Fruit fly (Drosophila melanogaster): Measurements from ENCODE around the gene mRpS30.

The mRpS30 gene

DNA sequence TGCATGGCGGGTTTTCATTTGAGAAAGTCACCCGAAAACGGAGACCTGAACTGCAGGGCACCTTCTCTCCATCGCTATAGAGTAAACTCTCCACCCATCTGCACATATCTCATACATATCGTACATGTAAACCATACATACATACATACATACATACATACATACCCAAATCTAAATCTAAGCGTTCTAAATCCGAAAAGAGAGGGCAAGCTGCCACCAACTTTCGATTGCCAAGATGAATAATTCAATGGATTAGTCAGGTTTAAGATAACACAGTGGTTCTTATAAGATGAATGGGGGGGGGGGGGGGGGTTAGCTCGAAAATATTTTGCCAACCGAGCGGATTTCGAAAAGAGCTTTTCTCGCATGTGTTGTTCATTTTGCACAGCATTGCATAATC lies 28.6 kb downstream of the mRpS30 start:
- TF ChIP-seq psq (optimal IDR thresholded peaks at IDR 0.05) (no peak), EcR (GFP tag; optimal IDR thresholded peaks at IDR 0.05) (no peak), pan (optimal IDR thresholded peaks at IDR 0.05) (no peak), CG8478 (optimal IDR thresholded peaks at IDR 0.05) (no peak), usp (GFP tag; optimal IDR thresholded peaks at IDR 0.05) (no peak), Dll (optimal IDR thresholded peaks at IDR 0.05) (no peak)

DNA sequence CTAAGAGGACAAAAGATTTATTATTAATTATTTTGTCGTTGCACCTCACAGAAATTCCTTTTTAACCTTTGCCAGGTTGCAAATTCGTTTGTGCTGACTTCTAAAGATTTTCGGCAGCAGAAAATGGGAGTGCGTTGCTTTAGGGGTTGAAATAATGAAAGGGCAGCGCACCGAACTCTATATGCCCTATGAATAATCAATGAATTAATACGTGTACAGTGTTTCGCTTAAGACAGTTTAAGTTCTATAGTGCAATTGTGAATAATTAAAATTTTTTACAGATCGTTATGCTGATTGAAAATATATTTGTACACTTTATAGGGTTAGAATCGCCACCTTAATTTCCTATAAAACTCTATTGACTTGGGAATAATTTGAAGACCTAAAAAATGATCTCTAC lies 30.3 kb downstream of the mRpS30 start:
- TF ChIP-seq usp (GFP tag; optimal IDR thresholded peaks at IDR 0.05): no peak
- TF ChIP-seq Dll (optimal IDR thresholded peaks at IDR 0.05): no peak
- no peak for TF ChIP-seq EcR (GFP tag; optimal IDR thresholded peaks at IDR 0.05)
- TF ChIP-seq psq (optimal IDR thresholded peaks at IDR 0.05): no peak
- no peak for TF ChIP-seq CG8478 (optimal IDR thresholded peaks at IDR 0.05)
- TF ChIP-seq pan (optimal IDR thresholded peaks at IDR 0.05): no peak

DNA sequence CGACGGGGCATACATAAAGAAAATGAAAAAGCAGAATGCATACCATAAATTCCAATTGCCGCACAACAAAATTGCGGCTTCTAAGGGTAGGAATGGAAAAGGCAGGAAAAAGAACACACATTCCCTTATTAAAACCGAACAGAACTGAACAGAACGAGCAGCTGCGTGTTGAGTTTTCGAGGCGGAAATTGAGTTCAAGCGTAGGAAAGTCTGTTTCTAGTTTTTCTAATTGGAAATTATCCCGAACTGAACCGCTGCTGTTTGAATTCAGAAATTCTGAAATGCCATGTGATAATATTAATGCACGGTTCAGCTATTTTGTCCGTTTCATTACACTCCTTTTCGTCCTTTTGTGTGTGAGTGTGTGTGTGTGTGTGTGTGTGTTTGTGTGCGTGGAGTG lies 31.1 kb downstream of the mRpS30 start:
- TF ChIP-seq EcR (GFP tag; optimal IDR thresholded peaks at IDR 0.05) (no peak), CG8478 (optimal IDR thresholded peaks at IDR 0.05) (no peak), psq (optimal IDR thresholded peaks at IDR 0.05) (no peak), Dll (optimal IDR thresholded peaks at IDR 0.05) (no peak), usp (GFP tag; optimal IDR thresholded peaks at IDR 0.05) (no peak)

DNA sequence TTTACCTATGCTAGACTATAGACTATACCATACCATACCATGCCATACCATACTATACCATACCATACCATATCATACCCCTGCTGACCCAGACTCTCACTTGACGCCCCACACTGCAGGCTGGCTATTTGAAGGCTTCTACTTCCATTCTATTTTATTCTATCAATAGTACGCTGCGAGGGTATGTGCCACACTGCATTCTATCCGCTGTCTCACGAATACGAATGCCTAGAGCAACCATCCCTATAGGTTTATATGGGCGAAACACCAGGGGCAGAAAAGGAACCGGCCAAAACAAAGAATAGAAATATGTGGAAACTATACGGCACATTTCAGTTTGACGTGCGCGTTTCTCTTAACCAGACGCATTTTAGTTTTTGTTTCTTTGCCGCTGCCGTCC lies 32.0 kb downstream of the mRpS30 start:
- TF ChIP-seq pan (optimal IDR thresholded peaks at IDR 0.05) (no peak), CG8478 (optimal IDR thresholded peaks at IDR 0.05) (no peak), psq (optimal IDR thresholded peaks at IDR 0.05) (no peak), usp (GFP tag; optimal IDR thresholded peaks at IDR 0.05) (no peak), Dll (optimal IDR thresholded peaks at IDR 0.05) (no peak), EcR (GFP tag; optimal IDR thresholded peaks at IDR 0.05) (no peak)

DNA sequence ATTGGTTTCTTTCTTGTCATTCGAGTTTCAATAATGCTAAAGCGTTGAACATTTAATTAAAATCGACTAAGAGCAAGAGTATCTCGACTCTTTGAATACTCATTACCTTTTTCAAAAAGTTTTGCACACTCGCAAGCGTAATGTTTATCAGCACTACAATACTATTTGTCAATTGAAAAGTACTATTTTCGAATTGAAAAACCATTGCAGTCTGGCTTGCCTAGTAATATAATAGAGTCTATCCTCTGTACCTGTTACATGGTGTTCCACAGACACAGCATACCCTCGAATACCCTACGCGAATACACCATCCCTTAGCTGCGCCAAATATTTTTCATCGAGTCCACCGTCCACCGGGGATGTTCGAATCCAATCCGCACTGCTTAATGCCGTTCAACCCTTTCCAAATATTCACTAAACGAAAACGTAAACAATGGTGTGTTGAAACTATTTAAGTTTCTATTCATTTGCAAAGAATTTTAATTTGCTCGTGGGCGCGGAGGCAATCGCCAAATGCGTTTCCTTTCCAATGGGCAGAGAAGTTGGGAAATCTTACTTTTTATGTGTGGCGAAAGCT lies 32.8 kb downstream of the mRpS30 start:
- TF ChIP-seq pan (optimal IDR thresholded peaks at IDR 0.05) (peak; percentile 67), psq (optimal IDR thresholded peaks at IDR 0.05) (no peak)

DNA sequence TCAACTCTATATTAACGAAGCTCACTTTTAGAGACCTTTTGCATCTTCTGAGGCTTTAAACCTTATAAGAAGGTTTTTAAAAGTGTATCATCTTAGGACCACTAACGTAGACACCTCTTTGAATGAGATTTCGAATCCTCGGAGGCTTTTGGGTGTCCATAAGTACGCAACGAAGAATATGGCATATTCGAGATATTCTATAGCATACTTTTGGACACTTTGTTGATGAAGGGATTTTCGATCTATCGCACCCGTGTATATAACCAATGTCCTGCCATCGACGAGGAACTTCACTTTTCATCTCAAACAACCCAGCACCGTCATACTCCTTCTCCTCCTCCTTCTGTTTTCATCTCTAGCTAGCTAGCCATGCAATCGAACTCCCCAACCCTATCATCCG lies 36.5 kb downstream of the mRpS30 start:
- TF ChIP-seq usp (GFP tag; optimal IDR thresholded peaks at IDR 0.05) (no peak), EcR (GFP tag; optimal IDR thresholded peaks at IDR 0.05) (no peak), CG8478 (optimal IDR thresholded peaks at IDR 0.05) (no peak), pan (optimal IDR thresholded peaks at IDR 0.05) (no peak), psq (optimal IDR thresholded peaks at IDR 0.05) (no peak)

DNA sequence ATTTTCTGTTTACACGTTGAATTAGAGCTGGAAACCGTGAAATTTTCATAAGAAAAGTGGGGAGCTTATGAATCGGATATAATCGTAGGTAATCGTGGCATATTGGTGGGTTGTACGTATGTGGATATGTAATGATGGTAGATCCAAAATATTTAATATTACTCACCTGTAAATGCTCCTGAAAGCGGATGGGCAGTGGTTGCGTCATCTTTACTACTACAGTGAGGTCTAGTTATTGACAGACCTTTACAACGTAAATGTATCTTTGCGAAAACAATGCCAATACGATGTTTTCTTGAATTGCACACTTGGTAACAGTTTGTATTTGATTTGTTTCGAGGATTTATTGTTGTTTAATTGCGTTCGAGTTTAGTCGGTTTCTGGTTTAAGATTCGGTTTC lies 48.1 kb downstream of the mRpS30 start:
- no peak for TF ChIP-seq EcR (GFP tag; optimal IDR thresholded peaks at IDR 0.05)
- TF ChIP-seq CG8478 (optimal IDR thresholded peaks at IDR 0.05): no peak
- TF ChIP-seq pan (optimal IDR thresholded peaks at IDR 0.05): no peak
- TF ChIP-seq usp (GFP tag; optimal IDR thresholded peaks at IDR 0.05): no peak
- no peak for TF ChIP-seq Dll (optimal IDR thresholded peaks at IDR 0.05)
- TF ChIP-seq psq (optimal IDR thresholded peaks at IDR 0.05): no peak

DNA sequence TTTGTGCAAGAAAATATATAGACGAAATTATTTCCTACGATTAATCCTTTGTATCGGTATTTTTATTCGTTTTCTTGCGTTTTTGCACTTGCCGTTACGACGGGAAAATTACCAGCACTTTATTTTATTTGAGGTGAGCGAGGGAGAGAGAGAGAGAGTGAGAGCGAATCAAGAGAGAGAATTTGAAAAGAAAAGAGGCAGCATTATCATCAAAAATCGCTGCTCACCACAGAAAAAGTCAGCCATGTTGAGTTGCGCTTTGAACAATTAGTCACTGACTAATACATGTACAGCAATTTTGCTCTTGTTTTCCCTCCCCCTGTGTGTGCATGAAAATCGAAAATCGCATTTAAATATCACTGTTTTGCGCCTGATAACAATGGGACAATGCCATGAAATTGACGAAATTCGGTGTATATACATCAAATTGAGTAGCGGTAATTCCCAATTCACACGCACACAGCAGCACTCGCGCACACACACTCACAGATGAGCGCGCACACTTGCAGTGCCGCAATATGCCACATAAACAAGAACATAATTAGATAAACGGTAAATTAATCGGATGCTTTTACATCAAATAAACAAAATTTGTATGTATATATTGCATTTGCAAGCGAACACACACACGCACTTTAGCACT lies 48.9 kb downstream of the mRpS30 start:
- TF ChIP-seq EcR (GFP tag; optimal IDR thresholded peaks at IDR 0.05) (no peak), psq (optimal IDR thresholded peaks at IDR 0.05) (no peak), Dll (optimal IDR thresholded peaks at IDR 0.05) (no peak), CG8478 (optimal IDR thresholded peaks at IDR 0.05) (no peak), pan (optimal IDR thresholded peaks at IDR 0.05) (no peak), usp (GFP tag; optimal IDR thresholded peaks at IDR 0.05) (no peak)

DNA sequence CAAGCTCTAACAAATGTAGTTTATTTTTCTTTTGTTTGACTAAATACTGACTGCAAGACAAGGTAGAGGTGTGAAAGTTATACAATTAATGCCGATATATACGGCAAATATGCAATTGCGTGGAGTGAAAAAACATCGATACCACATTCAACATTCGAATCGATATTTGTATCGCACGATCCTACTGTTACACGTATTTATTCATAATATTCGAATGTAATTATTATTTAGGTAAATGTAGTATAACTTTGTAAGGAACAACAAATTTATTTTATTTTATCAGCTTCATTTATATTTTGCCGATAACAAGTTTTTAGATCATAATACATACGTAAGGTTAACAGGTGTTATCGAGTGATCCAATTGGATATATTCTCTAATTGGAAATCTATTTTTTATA lies 49.5 kb downstream of the mRpS30 start, which contains the start of gene Chc:
TSS of gene Chc (minus strand) at position 98 of the 400 bp plus-strand sequence.
- TF ChIP-seq EcR (GFP tag; optimal IDR thresholded peaks at IDR 0.05): no peak
- TF ChIP-seq Dll (optimal IDR thresholded peaks at IDR 0.05): no peak
- no peak for TF ChIP-seq psq (optimal IDR thresholded peaks at IDR 0.05)

DNA sequence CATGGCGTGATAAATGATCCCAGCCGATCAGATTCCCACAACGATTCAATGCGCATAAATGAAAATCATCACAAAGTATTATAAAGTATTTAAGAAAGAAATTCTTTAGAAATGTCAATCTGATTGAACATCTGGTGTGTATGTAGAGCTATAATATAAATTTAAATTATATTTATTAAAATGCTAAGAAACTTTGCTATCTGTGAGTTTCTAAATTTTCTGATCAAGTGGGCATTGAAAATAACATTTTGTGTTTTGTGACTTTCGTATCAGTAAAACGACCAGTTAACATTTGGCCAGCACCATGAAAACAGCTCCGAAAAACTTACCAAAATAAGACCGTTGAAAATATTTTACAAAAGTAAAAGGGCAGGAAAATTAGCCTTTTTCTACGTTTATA lies 51.7 kb downstream of the mRpS30 start, which contains the start of gene CG8565:
TSS of gene CG8565 (plus strand) at position 301 of the 400 bp plus-strand sequence.
- TF ChIP-seq usp (GFP tag; optimal IDR thresholded peaks at IDR 0.05) (no peak), psq (optimal IDR thresholded peaks at IDR 0.05) (no peak), Dll (optimal IDR thresholded peaks at IDR 0.05) (no peak), EcR (GFP tag; optimal IDR thresholded peaks at IDR 0.05) (no peak), pan (optimal IDR thresholded peaks at IDR 0.05) (no peak), CG8478 (optimal IDR thresholded peaks at IDR 0.05) (no peak)
